Worm (Caenorhabditis elegans): ENCODE data around the gene R04F11.5.

DNA sequence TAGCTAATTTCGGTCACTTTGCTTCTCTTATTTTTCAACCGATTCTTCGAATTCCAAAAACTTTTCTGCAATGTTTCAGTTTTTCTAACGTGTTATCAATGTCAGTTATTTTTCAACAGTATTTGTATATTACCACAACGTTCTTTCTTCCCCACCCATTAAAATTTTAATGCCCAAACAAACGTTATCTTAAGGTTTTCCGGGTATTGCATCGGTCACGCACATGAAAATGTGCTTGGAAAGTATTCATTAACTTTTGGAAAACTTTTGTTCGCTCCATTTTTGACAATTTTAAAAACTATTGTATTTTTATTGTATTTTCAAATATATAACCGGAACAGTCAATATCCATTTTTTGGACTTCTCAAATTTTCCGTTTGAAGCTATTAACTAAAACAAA lies 21.7 kb downstream of the R04F11.5 start:
- TF ChIP-seq nhr-10 (tag; optimal IDR thresholded peaks at IDR 0.05), result no peak
- no peak for TF ChIP-seq R02D3.7 (tag; optimal IDR thresholded peaks at IDR 0.05)
- TF ChIP-seq elt-1 (tag; optimal IDR thresholded peaks at IDR 0.05), result no peak

Data from whole organism, L2 larva.